Fruit fly (Drosophila melanogaster) whole organism, embryonic: ENCODE measurements around the gene CG10584.

Experiments used
- B-H1 ChIP-seq: fragments of 200-800 bp; sonication (Bioruptor generic); IDR thresholded peaks from 3 replicates; pipeline ENCODE4 v1.3.6; 2022; ENCODE audit warnings: missing biosample characterization, missing genetic modification characterization
- BEAF-32 ChIP-seq: fragments of 200-800 bp; sonication (Bioruptor generic); optimal IDR thresholded peaks from 3 replicates; lab custom pipeline; 2017; ENCODE audit warnings: missing biosample characterization, missing genetic modification characterization, mild to moderate bottlenecking, moderate library complexity, missing genetic modification reagents
- Bgb ChIP-seq: fragments of 200-800 bp; sonication (Bioruptor generic); IDR thresholded peaks from 2 replicates; pipeline ENCODE4 v1.3.6; 2022; ENCODE audit warnings: missing biosample characterization, missing genetic modification characterization; ENCODE audit not compliant: partially characterized antibody
- CG10267 ChIP-seq: fragments of 200-800 bp; sonication (Bioruptor generic); optimal IDR thresholded peaks from 2 replicates; lab custom pipeline; 2018; ENCODE audit warnings: missing biosample characterization, mild to moderate bottlenecking, missing genetic modification characterization, moderate library complexity
- CG10366 ChIP-seq: fragments of 200-800 bp; sonication (Bioruptor generic); IDR thresholded peaks from 2 replicates; pipeline ENCODE4 v1.3.6; 2022; ENCODE audit warnings: missing biosample characterization, missing genetic modification characterization
- CG10654 ChIP-seq: fragments of 200-800 bp; sonication (Bioruptor generic); optimal IDR thresholded peaks from 2 replicates; lab custom pipeline; 2016; ENCODE audit warnings: missing biosample characterization, missing genetic modification characterization
- CG10979 ChIP-seq: fragments of 200-800 bp; sonication (Bioruptor generic); optimal IDR thresholded peaks from 2 replicates; lab custom pipeline; 2018; ENCODE audit warnings: missing biosample characterization, mild to moderate bottlenecking, missing genetic modification characterization, moderate library complexity
- CG11085 ChIP-seq: fragments of 200-800 bp; sonication (Bioruptor generic); IDR thresholded peaks from 2 replicates; pipeline ENCODE4 v1.3.6; 2022; ENCODE audit warnings: missing biosample characterization, missing genetic modification characterization
- CG12299 ChIP-seq: fragments of 200-800 bp; sonication (Bioruptor generic); optimal IDR thresholded peaks from 2 replicates; lab custom pipeline; 2018; ENCODE audit warnings: missing biosample characterization, mild to moderate bottlenecking, missing genetic modification characterization
- CG12391 ChIP-seq: fragments of 200-800 bp; sonication (Bioruptor generic); optimal IDR thresholded peaks from 3 replicates; lab custom pipeline; 2018; ENCODE audit warnings: missing biosample characterization, mild to moderate bottlenecking, missing genetic modification characterization, moderate library complexity
- CG12942 ChIP-seq: fragments of 200-800 bp; sonication (Bioruptor generic); optimal IDR thresholded peaks from 3 replicates; lab custom pipeline; 2016; ENCODE audit warnings: missing biosample characterization, missing genetic modification characterization
- CG13296 ChIP-seq: fragments of 200-800 bp; sonication (Bioruptor generic); optimal IDR thresholded peaks from 3 replicates; lab custom pipeline; 2018; ENCODE audit warnings: missing biosample characterization, mild to moderate bottlenecking, missing genetic modification characterization
- CG17361 ChIP-seq: fragments of 200-800 bp; sonication (Bioruptor generic); IDR thresholded peaks from 3 replicates; pipeline ENCODE4 v1.3.6; 2022; ENCODE audit warnings: missing biosample characterization, missing genetic modification characterization
- CG17612 ChIP-seq: fragments of 200-800 bp; sonication (Bioruptor generic); IDR thresholded peaks from 2 replicates; pipeline ENCODE4 v1.3.6; 2022; ENCODE audit warnings: missing biosample characterization, missing genetic modification characterization
- CG17912 ChIP-seq: fragments of 200-800 bp; sonication (Bioruptor generic); optimal IDR thresholded peaks from 2 replicates; lab custom pipeline; 2018; ENCODE audit warnings: missing biosample characterization, mild to moderate bottlenecking, missing genetic modification characterization
- CG2678 ChIP-seq: fragments of 200-800 bp; sonication (Bioruptor generic); optimal IDR thresholded peaks from 3 replicates; lab custom pipeline; 2019; ENCODE audit warnings: missing biosample characterization, mild to moderate bottlenecking, missing genetic modification characterization, moderate library complexity
- CG33557 ChIP-seq: fragments of 200-800 bp; sonication (Bioruptor generic); optimal IDR thresholded peaks from 2 replicates; lab custom pipeline; 2019; ENCODE audit warnings: missing biosample characterization, mild to moderate bottlenecking, missing genetic modification characterization, moderate library complexity
- CG3726 ChIP-seq: fragments of 200-800 bp; sonication (Bioruptor generic); IDR thresholded peaks from 3 replicates; pipeline ENCODE4, ENCODE4 v1.3.6; 2022; ENCODE audit warnings: missing biosample characterization, missing genetic modification characterization
- CG3995 ChIP-seq: fragments of 200-800 bp; sonication (Bioruptor generic); optimal IDR thresholded peaks from 3 replicates; lab custom pipeline; 2016; ENCODE audit warnings: missing biosample characterization, missing genetic modification characterization
- CG4404 ChIP-seq: fragments of 200-800 bp; sonication (Bioruptor generic); IDR thresholded peaks from 2 replicates; pipeline ENCODE4 v1.3.6; 2022; ENCODE audit warnings: missing biosample characterization, missing genetic modification characterization
- CG4617 ChIP-seq: fragments of 200-800 bp; sonication (Bioruptor generic); optimal IDR thresholded peaks from 3 replicates; lab custom pipeline; 2016; ENCODE audit warnings: missing biosample characterization, missing genetic modification characterization, borderline replicate concordance
- CG4854 ChIP-seq: fragments of 200-800 bp; sonication (Bioruptor generic); optimal IDR thresholded peaks from 2 replicates; lab custom pipeline; 2016; ENCODE audit warnings: missing biosample characterization, missing genetic modification characterization, inconsistent platforms
- CG6813 ChIP-seq: fragments of 200-800 bp; sonication (Bioruptor generic); optimal IDR thresholded peaks from 2 replicates; lab custom pipeline; 2017; ENCODE audit warnings: missing biosample characterization, missing genetic modification characterization, mild to moderate bottlenecking, moderate library complexity, missing genetic modification reagents
- CG9437 ChIP-seq: fragments of 200-800 bp; sonication (Bioruptor generic); optimal IDR thresholded peaks from 2 replicates; lab custom pipeline; 2018; ENCODE audit warnings: missing biosample characterization, mild to moderate bottlenecking, missing genetic modification characterization
- D19A ChIP-seq: fragments of 200-800 bp; optimal IDR thresholded peaks from 3 replicates; lab custom pipeline; 2019; ENCODE audit warnings: missing biosample characterization, mild to moderate bottlenecking, missing genetic modification characterization, moderate library complexity
- Dll ChIP-seq: fragments of 200-800 bp; sonication (Bioruptor generic); IDR thresholded peaks from 4 replicates; pipeline ENCODE4 v1.3.6; 2022; ENCODE audit warnings: missing biosample characterization, missing genetic modification characterization; ENCODE audit not compliant: partially characterized antibody
- Ets65A ChIP-seq: fragments of 200-800 bp; sonication (Bioruptor generic); peaks from one replicate; lab custom pipeline; 2016; ENCODE audit warnings: missing biosample characterization, missing genetic modification characterization
- Hmx ChIP-seq: fragments of 200-800 bp; sonication (Bioruptor generic); optimal IDR thresholded peaks from 2 replicates; lab custom pipeline; 2016; ENCODE audit warnings: missing biosample characterization, missing genetic modification characterization
- Neu2 ChIP-seq: fragments of 200-800 bp; sonication (Bioruptor generic); optimal IDR thresholded peaks from 3 replicates; lab custom pipeline; 2016; ENCODE audit warnings: missing biosample characterization, missing genetic modification characterization, borderline replicate concordance
- Nf-YC ChIP-seq: fragments of 200-800 bp; optimal IDR thresholded peaks from 3 replicates; lab custom pipeline; 2019; ENCODE audit warnings: missing biosample characterization, mild to moderate bottlenecking, missing genetic modification characterization, moderate library complexity
- Sry-β ChIP-seq: fragments of 200-800 bp; sonication (Bioruptor generic); optimal IDR thresholded peaks from 2 replicates; lab custom pipeline; 2018; ENCODE audit warnings: missing biosample characterization, mild to moderate bottlenecking, missing genetic modification characterization, moderate library complexity
- Ssrp ChIP-seq: fragments of 200-800 bp; sonication (Bioruptor generic); optimal IDR thresholded peaks from 2 replicates; lab custom pipeline; 2018; ENCODE audit warnings: missing biosample characterization, mild to moderate bottlenecking, missing genetic modification characterization, moderate library complexity
- Tbp ChIP-seq: fragments of >200 bp; optimal IDR thresholded peaks from 2 replicates; lab custom pipeline; 2018; ENCODE audit warnings: missing biosample characterization, missing genetic modification characterization
- Xbp1 ChIP-seq: fragments of 200-800 bp; sonication (Bioruptor generic); optimal IDR thresholded peaks from 3 replicates; lab custom pipeline; 2016; ENCODE audit warnings: missing biosample characterization, mild to moderate bottlenecking, missing genetic modification characterization
- ci ChIP-seq: fragments of 200-800 bp; sonication (Bioruptor generic); IDR thresholded peaks from 3 replicates; pipeline ENCODE4 v1.3.6; 2022; ENCODE audit warnings: missing biosample characterization, missing genetic modification characterization
- disco-r ChIP-seq: fragments of 200-800 bp; sonication (Bioruptor generic); optimal IDR thresholded peaks from 2 replicates; lab custom pipeline; 2016; ENCODE audit warnings: missing biosample characterization, missing genetic modification characterization
- jigr1 ChIP-seq: fragments of 200-800 bp; sonication (Bioruptor generic); IDR thresholded peaks from 3 replicates; pipeline ENCODE4 v1.3.6; 2022; ENCODE audit warnings: missing biosample characterization, missing genetic modification characterization
- ken ChIP-seq: fragments of 200-800 bp; sonication (Bioruptor generic); IDR thresholded peaks from 3 replicates; pipeline ENCODE4 v1.3.6; 2022; ENCODE audit warnings: missing biosample characterization, missing genetic modification characterization
- knrl ChIP-seq: fragments of 200-800 bp; sonication (Bioruptor generic); IDR thresholded peaks from 3 replicates; pipeline ENCODE4 v1.3.6; 2022; ENCODE audit warnings: missing biosample characterization, missing genetic modification characterization; ENCODE audit not compliant: partially characterized antibody
- lilli ChIP-seq: fragments of 200-800 bp; sonication (Bioruptor generic); optimal IDR thresholded peaks from 3 replicates; lab custom pipeline; 2016; ENCODE audit warnings: missing biosample characterization, missing genetic modification characterization
- nmo ChIP-seq: fragments of 200-800 bp; sonication (Bioruptor generic); optimal IDR thresholded peaks from 2 replicates; lab custom pipeline; 2018; ENCODE audit warnings: missing biosample characterization, mild to moderate bottlenecking, missing genetic modification characterization, moderate library complexity
- phol ChIP-seq: fragments of 200-800 bp; sonication (Bioruptor generic); optimal IDR thresholded peaks from 3 replicates; lab custom pipeline; 2018; ENCODE audit warnings: missing biosample characterization, mild to moderate bottlenecking, missing genetic modification characterization, moderate library complexity
- pum ChIP-seq: fragments of 200-800 bp; sonication (Bioruptor generic); optimal IDR thresholded peaks from 2 replicates; lab custom pipeline; 2016; ENCODE audit warnings: missing biosample characterization, missing genetic modification characterization
- sisA ChIP-seq: fragments of 200-800 bp; sonication (Bioruptor generic); IDR thresholded peaks from 2 replicates; pipeline ENCODE4 v1.3.6; 2022; ENCODE audit warnings: missing biosample characterization, missing genetic modification characterization
- sna ChIP-seq: fragments of 200-800 bp; sonication (Bioruptor generic); IDR thresholded peaks from 2 replicates; pipeline ENCODE4 v1.3.6; 2022; ENCODE audit warnings: missing biosample characterization, missing genetic modification characterization; ENCODE audit not compliant: partially characterized antibody
- so ChIP-seq: fragments of 200-800 bp; sonication (Bioruptor generic); IDR thresholded peaks from 3 replicates; pipeline ENCODE4 v1.3.6; 2022; ENCODE audit warnings: missing biosample characterization, missing genetic modification characterization
- stwl ChIP-seq: fragments of 200-800 bp; sonication (Bioruptor generic); optimal IDR thresholded peaks from 3 replicates; lab custom pipeline; 2018; ENCODE audit warnings: missing biosample characterization, mild to moderate bottlenecking, missing genetic modification characterization, moderate library complexity
- tin ChIP-seq: fragments of 200-800 bp; sonication (Bioruptor generic); optimal IDR thresholded peaks from 3 replicates; lab custom pipeline; 2016; ENCODE audit warnings: missing biosample characterization, missing genetic modification characterization
- tll ChIP-seq, 2 experiments: fragments of 200-800 bp in 1 of 2; fragments of >200 bp in 1 of 2; sonication (Bioruptor generic) in 1 of 2; optimal IDR thresholded peaks; 2 replicates each; lab custom pipeline; 2017 to 2019; ENCODE audit warnings: missing biosample characterization in 2 of 2, missing genetic modification characterization in 2 of 2, mild to moderate bottlenecking in 1 of 2, moderate library complexity in 1 of 2
- trem ChIP-seq: fragments of 200-800 bp; optimal IDR thresholded peaks from 3 replicates; lab custom pipeline; 2019; ENCODE audit warnings: missing biosample characterization, mild to moderate bottlenecking, missing genetic modification characterization, moderate library complexity
- vfl ChIP-seq: fragments of 200-800 bp; sonication (Bioruptor generic); optimal IDR thresholded peaks from 2 replicates; lab custom pipeline; 2016; ENCODE audit warnings: missing biosample characterization, missing genetic modification characterization

Gene CG10584

DNA sequence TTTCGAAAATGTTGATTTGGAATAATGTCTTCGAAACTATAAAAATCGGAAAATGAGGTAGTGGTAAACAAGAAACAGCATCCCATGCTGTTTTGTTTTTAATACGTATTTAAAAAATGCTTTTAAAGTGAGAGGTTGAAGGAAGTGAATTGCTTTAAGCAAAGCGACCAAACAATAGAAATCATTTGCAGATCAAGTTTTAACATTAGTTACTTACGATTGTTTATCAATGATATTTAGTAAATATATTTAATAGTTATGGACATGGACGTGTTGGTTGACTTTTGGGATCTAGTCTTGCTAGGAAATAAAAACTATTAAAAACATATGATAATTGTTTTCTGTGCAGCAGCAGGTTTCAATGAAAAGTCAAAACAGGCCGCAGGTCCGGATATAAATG is 25.1 kb upstream of the CG10584 start (continued):
- no peak for TF ChIP-seq Sry-β (GFP tag; lab: Kevin White, UChicago)
- no peak for TF ChIP-seq pum (GFP tag; lab: Kevin White, UChicago)
- peak; percentile 8 for TF ChIP-seq CG10267
- no peak for TF ChIP-seq CG10366 (GFP tag; lab: Robert Waterston, UW)
- no peak for TF ChIP-seq CG3995 (GFP tag; lab: Kevin White, UChicago)
- TF ChIP-seq CG4404, result no peak
- TF ChIP-seq Tbp (GFP tag; lab: Kevin White, UChicago), result no peak
- peak; percentile 6 for TF ChIP-seq Ssrp (tag; lab: Kevin White, UChicago)
- TF ChIP-seq ci, result no peak
- TF ChIP-seq BEAF-32 (GFP tag; lab: Kevin White, UChicago), result no peak
- no peak for TF ChIP-seq CG6813 (GFP tag; lab: Kevin White, UChicago)
- peak; percentile 6 for TF ChIP-seq CG9437 (GFP tag; lab: Kevin White, UChicago)
- peak; percentile 6 for TF ChIP-seq CG12391 (tag; lab: Kevin White, UChicago)
- no peak for TF ChIP-seq CG17612 (GFP tag; lab: Robert Waterston, UW)
- TF ChIP-seq sisA (GFP tag; lab: Robert Waterston, UW), result no peak
- no peak for TF ChIP-seq B-H1
- TF ChIP-seq Xbp1 (GFP tag; lab: Kevin White, UChicago), result peak; percentile 3
- peak; percentile 43 for TF ChIP-seq phol (tag; lab: Kevin White, UChicago)
- no peak for TF ChIP-seq stwl (tag; lab: Kevin White, UChicago)
- TF ChIP-seq tll (GFP tag; optimal IDR thresholded peaks at IDR 0.05; lab: Kevin White, UChicago), result no peak
- TF ChIP-seq CG3726 (GFP tag; lab: Robert Waterston, UW), result no peak
- no peak for TF ChIP-seq CG4617
- no peak for TF ChIP-seq CG12942 (GFP tag; lab: Kevin White, UChicago)
- no peak for TF ChIP-seq Ets65A (GFP tag; lab: Kevin White, UChicago)
- peak; percentile 13 for TF ChIP-seq CG10979
- no peak for TF ChIP-seq D19A (tag; lab: Kevin White, UChicago)
- TF ChIP-seq CG12299 (tag; lab: Kevin White, UChicago), result no peak
- peak; percentile 27 for TF ChIP-seq nmo (GFP tag; lab: Kevin White, UChicago)
- TF ChIP-seq ken (GFP tag; lab: Robert Waterston, UW), result no peak
- no peak for TF ChIP-seq jigr1 (GFP tag; lab: Robert Waterston, UW)
- TF ChIP-seq so, result no peak
- TF ChIP-seq lilli, result no peak
- no peak for TF ChIP-seq Nf-YC
- TF ChIP-seq CG33557 (GFP tag; lab: Kevin White, UChicago), result no peak
- no peak for TF ChIP-seq knrl
- no peak for TF ChIP-seq CG13296 (GFP tag; lab: Kevin White, UChicago)
- TF ChIP-seq CG10654 (GFP tag; lab: Kevin White, UChicago), result no peak
- no peak for TF ChIP-seq tin (GFP tag; lab: Kevin White, UChicago)
- TF ChIP-seq CG17912 (GFP tag; lab: Kevin White, UChicago), result no peak
- TF ChIP-seq Bgb (GFP tag; lab: Robert Waterston, UW), result no peak
- no peak for TF ChIP-seq CG11085 (GFP tag; lab: Robert Waterston, UW)
- no peak for TF ChIP-seq trem (tag; lab: Kevin White, UChicago)
- TF ChIP-seq CG2678 (tag; lab: Kevin White, UChicago), result peak; percentile 39
- TF ChIP-seq Dll (GFP tag; lab: Robert Waterston, UW), result no peak
- no peak for TF ChIP-seq CG4854
- no peak for TF ChIP-seq sna
- TF ChIP-seq Neu2, result no peak
- no peak for TF ChIP-seq vfl
- no peak for TF ChIP-seq disco-r (GFP tag; lab: Kevin White, UChicago)
- TF ChIP-seq CG17361 (GFP tag; lab: Robert Waterston, UW), result peak; percentile 55; the same call in 1 of the 3 replicates
- TF ChIP-seq Hmx (GFP tag; lab: Kevin White, UChicago), result no peak
